Worm (Caenorhabditis elegans): ENCODE measurements around the gene ZC190.7.

ZC190.7 gene

ce11 chrV:8657911-8658310 lies 28.8 kb downstream of the ZC190.7 start:
- TF ChIP-seq attf-4 (tag; optimal IDR thresholded peaks at IDR 0.05) (no peak), hlh-30 (tag; optimal IDR thresholded peaks at IDR 0.05; ENCODE audit: insufficient read depth) (peak; percentile 57), dmd-6 (GFP tag; IDR thresholded peaks at IDR 0.05) (peak; percentile 34), ceh-20 (GFP tag; IDR thresholded peaks at IDR 0.05) (no peak), lin-13 (GFP tag; optimal IDR thresholded peaks at IDR 0.05) (no peak), dve-1 (tag; optimal IDR thresholded peaks at IDR 0.05; ENCODE audit: insufficient read depth) (peak; percentile 11), F10B5.3 (tag; optimal IDR thresholded peaks at IDR 0.05) (no peak), Y5F2A.4 (GFP tag; optimal IDR thresholded peaks at IDR 0.05) (no peak), tra-1 (GFP tag; IDR thresholded peaks at IDR 0.05) (0 out of 2 replicates have a peak, but pooled peaks have one; percentile 5), nhr-28 (tag; optimal IDR thresholded peaks at IDR 0.05) (peak; percentile 7)

- TF ChIP-seq snpc-4 (tag; optimal IDR thresholded peaks at IDR 0.05) (no peak), nhr-76 (tag; optimal IDR thresholded peaks at IDR 0.05) (peak; percentile 72), hlh-30 (tag; optimal IDR thresholded peaks at IDR 0.05; ENCODE audit: insufficient read depth) (peak; percentile 14), nhr-10 (tag; optimal IDR thresholded peaks at IDR 0.05) (peak; percentile 44), mxl-3 (GFP tag; optimal IDR thresholded peaks at IDR 0.05) (peak; percentile 55), hlh-11 (tag; optimal IDR thresholded peaks at IDR 0.05) (peak; percentile 10), skn-1 (tag; optimal IDR thresholded peaks at IDR 0.05) (no peak), nhr-77 (tag; optimal IDR thresholded peaks at IDR 0.05) (peak; percentile 89), php-3 (GFP tag; IDR thresholded peaks at IDR 0.05) (0 out of 2 replicates have a peak, but pooled peaks have one; percentile 45), unc-62 (GFP tag; optimal IDR thresholded peaks at IDR 0.05 in 1 of 2) (peak in 1 of 2 experiments; percentile 92), unc-62 (tag; optimal IDR thresholded peaks at IDR 0.05) (no peak), mdl-1 (tag; optimal IDR thresholded peaks at IDR 0.05) (peak in 1 of 2 experiments; percentile 22), zip-2 (tag; optimal IDR thresholded peaks at IDR 0.05) (no peak), gei-8 (GFP tag; optimal IDR thresholded peaks at IDR 0.05) (no peak), cey-2 (tag; optimal IDR thresholded peaks at IDR 0.05; ENCODE audit: borderline replicate concordance, insufficient read depth) (peak; percentile 46), nhr-11 (tag; optimal IDR thresholded peaks at IDR 0.05) (peak; percentile 38), lsy-2 (tag; optimal IDR thresholded peaks at IDR 0.05) (peak in 1 of 2 experiments; percentile 11), mep-1 (tag; optimal IDR thresholded peaks at IDR 0.05) (peak; percentile 39), ceh-20 (GFP tag; IDR thresholded peaks at IDR 0.05) (no peak), nhr-28 (tag; optimal IDR thresholded peaks at IDR 0.05) (peak; percentile 80), daf-16 (GFP tag; optimal IDR thresholded peaks at IDR 0.05) (peak in 1 of 2 experiments; percentile 31), daf-16 (tag; optimal IDR thresholded peaks at IDR 0.05) (peak; percentile 91), fos-1 (tag; optimal IDR thresholded peaks at IDR 0.05) (peak; percentile 67), pqm-1 (tag; optimal IDR thresholded peaks at IDR 0.05) (peak; percentile 61), T20F7.1 (GFP tag; optimal IDR thresholded peaks at IDR 0.05) (peak; percentile 54), dmd-6 (GFP tag; IDR thresholded peaks at IDR 0.05) (peak; percentile 79), nhr-48 (tag; optimal IDR thresholded peaks at IDR 0.05) (peak; percentile 1), aha-1 (tag) (peak; percentile 83), dve-1 (tag; optimal IDR thresholded peaks at IDR 0.05; ENCODE audit: insufficient read depth) (peak; percentile 78), nhr-25 (tag; optimal IDR thresholded peaks at IDR 0.05; ENCODE audit: borderline replicate concordance, insufficient read depth) (no peak)
Observed at ce11 chrV:8654460-8655419, 31.9 kb downstream of the ZC190.7 start.

- TF ChIP-seq aha-1 (tag) (peak; percentile 87), unc-62 (GFP tag; optimal IDR thresholded peaks at IDR 0.05 in 1 of 2) (peak in 1 of 2 experiments; percentile 92), unc-62 (tag; optimal IDR thresholded peaks at IDR 0.05) (no peak), hif-1 (tag; optimal IDR thresholded peaks at IDR 0.05) (peak; percentile 30 to 73), ceh-62 (tag; optimal IDR thresholded peaks at IDR 0.05) (no peak), php-3 (GFP tag; IDR thresholded peaks at IDR 0.05) (peak; percentile 88), dmd-6 (GFP tag; IDR thresholded peaks at IDR 0.05) (peak; percentile 92), ZK546.5 (tag; optimal IDR thresholded peaks at IDR 0.05) (no peak), dpl-1 (GFP tag; optimal IDR thresholded peaks at IDR 0.05) (no peak), hlh-30 (tag; optimal IDR thresholded peaks at IDR 0.05; ENCODE audit: insufficient read depth) (peak; percentile 10), tra-1 (GFP tag; IDR thresholded peaks at IDR 0.05) (peak; percentile 89; the same call in 1 of the 2 replicates), nhr-48 (tag; optimal IDR thresholded peaks at IDR 0.05) (peak; percentile 67), mxl-2 (GFP tag; conservative IDR thresholded peaks at IDR 0.05) (0 out of 2 replicates have a peak, but pooled peaks have one; percentile 27), ceh-20 (GFP tag; IDR thresholded peaks at IDR 0.05) (peak; percentile 91), hlh-11 (tag; optimal IDR thresholded peaks at IDR 0.05) (peak; percentile 63), hmg-1.1 (GFP tag; IDR thresholded peaks at IDR 0.05) (0 out of 2 replicates have a peak, but pooled peaks have one; percentile 13), ZK337.2 (GFP tag; IDR thresholded peaks at IDR 0.05) (no peak), nhr-25 (tag; optimal IDR thresholded peaks at IDR 0.05; ENCODE audit: borderline replicate concordance, insufficient read depth) (peak; percentile 68)
Observed at ce11 chrV:8653080-8653821, 33.4 kb downstream of the ZC190.7 start.

Measured in whole organism, L4 larva.